Worm (Caenorhabditis elegans) whole organism, L4 larva: ENCODE measurements around the gene zfp-2.

Experiments
- F44E2.7 ChIP-seq: fragments of 200-800 bp; sonication (Bioruptor generic); IDR thresholded peaks from 2 replicates; pipeline ENCODE4 v2.1.2; 2022; ENCODE audit warnings: missing genetic modification characterization, missing compliant biosample characterization
- F49E8.2 ChIP-seq: sonication (generic microtip); optimal IDR thresholded peaks from 2 replicates; lab custom pipeline; 2016; ENCODE audit warnings: missing compliant biosample characterization, mild to moderate bottlenecking, missing genetic modification characterization, borderline replicate concordance
- R02D3.7 ChIP-seq: fragments of 150-350 bp; sonication (generic microtip); optimal IDR thresholded peaks from 3 replicates; lab custom pipeline; 2014; ENCODE audit warnings: missing biosample characterization, missing genetic modification characterization
- T20F7.1 ChIP-seq: fragments of 200-800 bp; sonication (Bioruptor generic); optimal IDR thresholded peaks from 2 replicates; lab custom pipeline; 2018; ENCODE audit warnings: mild to moderate bottlenecking, missing genetic modification characterization, missing compliant biosample characterization
- Y105C5A.15 ChIP-seq: fragments of 200-800 bp; sonication (Bioruptor generic); IDR thresholded peaks from 2 replicates; pipeline ENCODE4 v1.3.6; 2022; ENCODE audit warnings: missing genetic modification characterization, missing compliant biosample characterization
- Y75B8A.6 ChIP-seq: fragments of 200-800 bp; sonication (Bioruptor generic); IDR thresholded peaks from 2 replicates; pipeline ENCODE4 v1.3.6; 2022; ENCODE audit warnings: missing genetic modification reagents, missing genetic modification characterization, missing compliant biosample characterization
- ZK337.2 ChIP-seq: fragments of 200-800 bp; sonication (Bioruptor generic); IDR thresholded peaks from 2 replicates; pipeline ENCODE4 v1.3.6; 2022; ENCODE audit warnings: missing genetic modification reagents, missing genetic modification characterization, missing compliant biosample characterization
- ZK546.5 ChIP-seq, 2 experiments: sonication (generic microtip); optimal IDR thresholded peaks; 2 replicates each; lab custom pipeline; 2017; ENCODE audit warnings: missing biosample characterization in 2 of 2, missing genetic modification characterization in 2 of 2
- aha-1 ChIP-seq: fragments of 150-350 bp; peaks from one replicate; lab custom pipeline; 2014; ENCODE audit warnings: missing biosample characterization, missing genetic modification characterization
- aly-2 ChIP-seq: sonication (generic microtip); optimal IDR thresholded peaks from 2 replicates; lab custom pipeline; 2018; ENCODE audit warnings: missing biosample characterization, missing genetic modification characterization
- ceh-32 ChIP-seq: sonication (generic microtip); optimal IDR thresholded peaks from 2 replicates; lab custom pipeline; 2016; ENCODE audit warnings: mild to moderate bottlenecking, missing genetic modification characterization, missing compliant biosample characterization; ENCODE audit not compliant: poor library complexity
- cey-2 ChIP-seq: sonication (generic microtip); optimal IDR thresholded peaks from 3 replicates; lab custom pipeline; 2017; ENCODE audit warnings: missing genetic modification characterization, mild to moderate bottlenecking, missing compliant biosample characterization, antibody characterized with exemption, borderline replicate concordance; ENCODE audit not compliant: insufficient read depth
- ctbp-1 ChIP-seq: fragments of 200-800 bp; sonication (Bioruptor generic); IDR thresholded peaks from 2 replicates; pipeline ENCODE4 v1.3.6; 2022; ENCODE audit warnings: missing genetic modification reagents, missing genetic modification characterization, missing compliant biosample characterization
- daf-8 ChIP-seq: fragments of 200-800 bp; sonication (Bioruptor generic); IDR thresholded peaks from 2 replicates; pipeline ENCODE4 v1.3.6; 2022; ENCODE audit warnings: missing genetic modification characterization, missing compliant biosample characterization
- dmd-6 ChIP-seq: fragments of 200-800 bp; sonication (Bioruptor generic); IDR thresholded peaks from 2 replicates; pipeline ENCODE4 v1.3.6; 2022; ENCODE audit warnings: missing genetic modification reagents, missing genetic modification characterization, missing compliant biosample characterization
- dmd-8 ChIP-seq: fragments of 200-800 bp; sonication (Bioruptor generic); IDR thresholded peaks from 2 replicates; pipeline ENCODE4 v1.3.6; 2022; ENCODE audit warnings: missing genetic modification characterization, missing compliant biosample characterization
- duxl-1 ChIP-seq: sonication (generic microtip); optimal IDR thresholded peaks from 2 replicates; lab custom pipeline; 2016; ENCODE audit warnings: mild to moderate bottlenecking, missing genetic modification characterization, moderate library complexity, missing compliant biosample characterization; ENCODE audit not compliant: poor library complexity
- hif-1 ChIP-seq, 2 experiments: sonication (generic microtip); optimal IDR thresholded peaks; 2 replicates each; lab custom pipeline; 2016 to 2017; ENCODE audit warnings: missing compliant biosample characterization in 2 of 2, missing genetic modification characterization in 2 of 2, missing genetic modification reagents in 2 of 2, missing genotype in 2 of 2, mild to moderate bottlenecking in 1 of 2
- hlh-11 ChIP-seq: fragments of 200-800 bp; sonication (Bioruptor generic); optimal IDR thresholded peaks from 2 replicates; lab custom pipeline; 2018; ENCODE audit warnings: mild to moderate bottlenecking, missing genetic modification characterization, missing compliant biosample characterization
- hmg-1.1 ChIP-seq: fragments of 200-800 bp; sonication (Bioruptor generic); IDR thresholded peaks from 2 replicates; pipeline ENCODE4 v1.3.6; 2022; ENCODE audit warnings: missing genetic modification reagents, missing genetic modification characterization, missing compliant biosample characterization
- jun-1 ChIP-seq: fragments of 150-350 bp; optimal IDR thresholded peaks from 2 replicates; lab custom pipeline; 2014; ENCODE audit warnings: missing biosample characterization, missing genetic modification reagents, missing genetic modification characterization
- lin-1 ChIP-seq: fragments of 200-800 bp; sonication (Bioruptor generic); IDR thresholded peaks from 2 replicates; pipeline ENCODE4 v1.3.6; 2022; ENCODE audit warnings: missing genetic modification reagents, missing genetic modification characterization, missing compliant biosample characterization
- lin-29 ChIP-seq: fragments of 200-800 bp; sonication (Bioruptor generic); IDR thresholded peaks from 2 replicates; pipeline ENCODE4 v1.3.6; 2022; ENCODE audit warnings: missing genetic modification reagents, missing genetic modification characterization, missing compliant biosample characterization
- lin-38 ChIP-seq: fragments of 200-800 bp; sonication (Bioruptor generic); IDR thresholded peaks from 2 replicates; pipeline ENCODE4 v1.3.6; 2022; ENCODE audit warnings: missing genetic modification reagents, missing genetic modification characterization, missing compliant biosample characterization
- lin-39 ChIP-seq: fragments of 150-350 bp; optimal IDR thresholded peaks from 2 replicates; lab custom pipeline; 2014; ENCODE audit warnings: missing biosample characterization, missing genetic modification reagents, missing genetic modification characterization
- madf-5 ChIP-seq, 2 experiments: fragments of 200-800 bp; sonication (Bioruptor generic); IDR thresholded peaks; 2 replicates each; pipeline ENCODE4 v1.3.6; 2022; ENCODE audit warnings: missing compliant biosample characterization in 2 of 2, missing genetic modification characterization in 2 of 2
- madf-9 ChIP-seq: fragments of 200-800 bp; sonication (Bioruptor generic); conservative IDR thresholded peaks from 2 replicates; pipeline ENCODE4 v1.3.6; 2022; ENCODE audit warnings: missing genetic modification reagents, missing genetic modification characterization, missing compliant biosample characterization
- mdl-1 ChIP-seq, 2 experiments: fragments of 150-350 bp in 1 of 2; sonication (generic microtip) in 1 of 2; optimal IDR thresholded peaks; 2 replicates each; lab custom pipeline; 2014 to 2017; ENCODE audit warnings: missing biosample characterization in 2 of 2, missing genetic modification characterization in 2 of 2
- mdt-29 ChIP-seq: fragments of 200-800 bp; sonication (Bioruptor generic); IDR thresholded peaks from 2 replicates; pipeline ENCODE4 v1.3.6; 2022; ENCODE audit warnings: missing genetic modification reagents, missing genetic modification characterization, missing compliant biosample characterization
- mxl-2 ChIP-seq: fragments of 200-800 bp; sonication (Bioruptor generic); conservative IDR thresholded peaks from 2 replicates; pipeline ENCODE4 v1.3.6; 2022; ENCODE audit warnings: missing genetic modification reagents, missing genetic modification characterization, missing compliant biosample characterization
- mxl-3 ChIP-seq: fragments of 200-800 bp; sonication (Bioruptor generic); optimal IDR thresholded peaks from 2 replicates; lab custom pipeline; 2018; ENCODE audit warnings: mild to moderate bottlenecking, missing genetic modification characterization, missing compliant biosample characterization
- nhr-10 ChIP-seq: fragments of 150-350 bp; optimal IDR thresholded peaks from 2 replicates; lab custom pipeline; 2014; ENCODE audit warnings: missing biosample characterization, missing genetic modification characterization
- nhr-237 ChIP-seq: sonication (generic microtip); optimal IDR thresholded peaks from 2 replicates; lab custom pipeline; 2017; ENCODE audit warnings: missing biosample characterization, missing genetic modification characterization
- nhr-25 ChIP-seq: sonication (generic microtip); optimal IDR thresholded peaks from 2 replicates; lab custom pipeline; 2017; ENCODE audit warnings: missing genetic modification characterization, mild to moderate bottlenecking, missing compliant biosample characterization, antibody characterized with exemption, moderate library complexity, borderline replicate concordance; ENCODE audit not compliant: insufficient read depth
- nhr-28 ChIP-seq: fragments of 150-350 bp; optimal IDR thresholded peaks from 2 replicates; lab custom pipeline; 2014; ENCODE audit warnings: missing biosample characterization, missing genetic modification characterization
- nhr-42 ChIP-seq: fragments of 200-800 bp; sonication (Bioruptor generic); IDR thresholded peaks from 2 replicates; pipeline ENCODE4 v1.3.6; 2022; ENCODE audit warnings: missing genetic modification characterization, missing compliant biosample characterization
- nhr-48 ChIP-seq: sonication (generic microtip); optimal IDR thresholded peaks from 2 replicates; lab custom pipeline; 2016; ENCODE audit warnings: mild to moderate bottlenecking, missing genetic modification characterization, missing compliant biosample characterization
- nhr-6 ChIP-seq: fragments of 150-350 bp; optimal IDR thresholded peaks from 2 replicates; lab custom pipeline; 2014; ENCODE audit warnings: missing biosample characterization, missing genetic modification characterization
- nhr-76 ChIP-seq: fragments of 150-350 bp; optimal IDR thresholded peaks from 2 replicates; lab custom pipeline; 2014; ENCODE audit warnings: missing biosample characterization, missing genetic modification characterization
- nhr-77 ChIP-seq: fragments of 150-350 bp; optimal IDR thresholded peaks from 2 replicates; lab custom pipeline; 2014; ENCODE audit warnings: missing biosample characterization, missing genetic modification characterization
- php-3 ChIP-seq: fragments of 200-800 bp; sonication (Bioruptor generic); IDR thresholded peaks from 2 replicates; pipeline ENCODE4 v1.3.6; 2022; ENCODE audit warnings: missing genetic modification reagents, missing genetic modification characterization, missing compliant biosample characterization
- rbr-2 ChIP-seq: sonication (generic microtip); optimal IDR thresholded peaks from 2 replicates; lab custom pipeline; 2016; ENCODE audit warnings: missing genotype, missing genetic modification characterization, missing compliant biosample characterization
- saeg-2 ChIP-seq: fragments of 200-800 bp; sonication (Bioruptor generic); IDR thresholded peaks from 2 replicates; pipeline ENCODE4 v1.3.6; 2022; ENCODE audit warnings: missing genetic modification reagents, missing genetic modification characterization, missing compliant biosample characterization
- snpc-1.2 ChIP-seq: fragments of 200-800 bp; sonication (Bioruptor generic); IDR thresholded peaks from 2 replicates; pipeline ENCODE4 v1.3.6; 2022; ENCODE audit warnings: missing genetic modification reagents, missing genetic modification characterization, missing compliant biosample characterization
- spr-3 ChIP-seq: fragments of 200-800 bp; sonication (Bioruptor generic); optimal IDR thresholded peaks from 2 replicates; lab custom pipeline; 2018; ENCODE audit warnings: mild to moderate bottlenecking, missing genetic modification characterization, missing compliant biosample characterization
- unc-62 ChIP-seq, 3 experiments: fragments of 150-350 bp in 1 of 3; sonication (generic microtip); optimal IDR thresholded peaks in 2 of 3; peaks in 1 of 3; 1 replicate in 1 of 3; 2 replicates in 2 of 3; lab custom pipeline; 2014 to 2017; ENCODE audit warnings: missing biosample characterization in 3 of 3, missing genetic modification characterization in 3 of 3, missing genetic modification reagents in 3 of 3, missing genotype in 1 of 3
- zip-11 ChIP-seq: fragments of 200-800 bp; sonication (Bioruptor generic); IDR thresholded peaks from 2 replicates; pipeline ENCODE4 v1.3.6; 2022; ENCODE audit warnings: missing genetic modification characterization, missing compliant biosample characterization

The zfp-2 gene

DNA sequence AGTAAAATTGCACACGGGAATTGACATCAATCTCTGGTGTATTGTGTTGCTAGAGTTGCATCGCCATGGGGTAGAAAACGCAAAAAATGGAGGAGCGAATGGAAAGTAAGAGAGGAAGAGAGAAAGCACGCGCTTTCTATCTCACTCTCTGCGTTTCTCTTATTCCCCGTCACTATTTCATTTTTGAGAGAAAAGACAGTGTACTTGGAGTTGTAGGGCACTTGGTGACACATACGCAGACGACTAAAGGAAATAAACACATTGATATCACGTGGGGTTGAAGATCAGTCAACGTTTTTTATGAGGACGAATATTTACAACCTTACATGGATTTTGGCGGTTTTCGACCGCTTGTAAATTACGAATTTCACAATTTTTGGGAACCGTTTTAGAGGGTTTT lies 46.0 kb downstream of the zfp-2 start (continued):
- TF ChIP-seq Y75B8A.6 (GFP tag; lab: Robert Waterston, UW): 0 out of 2 replicates have a peak, but pooled peaks have one; percentile 16
- TF ChIP-seq dmd-6 (GFP tag; lab: Robert Waterston, UW): peak; percentile 100
- no peak for TF ChIP-seq F44E2.7 (GFP tag; lab: Robert Waterston, UW)
- no peak for TF ChIP-seq dmd-8
- peak; percentile 61; the same call in 1 of the 2 replicates for TF ChIP-seq mdt-29 (GFP tag; lab: Robert Waterston, UW)
- TF ChIP-seq unc-62 (GFP tag; optimal IDR thresholded peaks at IDR 0.05 in 1 of 2; lab: Kevin White, UChicago): peak in 1 of 2 experiments; percentile 100
- no peak for TF ChIP-seq unc-62 (tag; optimal IDR thresholded peaks at IDR 0.05; lab: Kevin White, UChicago)
- peak; percentile 78 for TF ChIP-seq jun-1 (tag; lab: Kevin White, UChicago)
- TF ChIP-seq snpc-1.2 (GFP tag; lab: Robert Waterston, UW): no peak
- TF ChIP-seq zip-11 (GFP tag; lab: Robert Waterston, UW): no peak
- TF ChIP-seq lin-29 (GFP tag; lab: Robert Waterston, UW): peak; percentile 64; the same call in 1 of the 2 replicates
- TF ChIP-seq cey-2 (tag; lab: Kevin White, UChicago): peak; percentile 79
- no peak for TF ChIP-seq ZK337.2 (GFP tag; lab: Robert Waterston, UW)
- TF ChIP-seq T20F7.1 (GFP tag; lab: Kevin White, UChicago): peak; percentile 85
- TF ChIP-seq duxl-1 (tag; lab: Kevin White, UChicago): peak; percentile 53

DNA sequence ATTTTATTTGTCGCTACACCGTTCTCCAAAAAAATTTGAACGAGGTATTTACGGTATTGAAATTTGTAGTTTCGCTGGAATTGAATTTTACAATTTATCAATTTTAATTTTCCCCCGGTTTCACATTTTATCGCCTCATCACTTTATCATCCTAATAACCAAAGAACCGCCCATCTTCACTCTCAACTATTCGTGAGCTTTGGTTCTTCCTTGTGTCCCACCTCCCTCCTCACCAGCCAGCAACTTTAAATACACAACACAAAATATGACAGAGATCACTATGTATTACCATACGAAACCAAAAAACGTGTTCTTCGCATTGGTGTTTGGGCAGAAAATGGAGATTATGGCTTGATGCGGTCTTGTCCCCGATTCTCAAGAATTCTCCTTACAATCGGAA lies 46.6 kb downstream of the zfp-2 start:
- TF ChIP-seq dmd-6 (GFP tag; lab: Robert Waterston, UW) (peak; percentile 72), ctbp-1 (GFP tag; lab: Robert Waterston, UW) (no peak), zip-11 (GFP tag; lab: Robert Waterston, UW) (no peak), lin-38 (no peak), aly-2 (tag; lab: Kevin White, UChicago) (no peak), ceh-32 (tag; lab: Kevin White, UChicago) (no peak), unc-62 (GFP tag; optimal IDR thresholded peaks at IDR 0.05 in 1 of 2; lab: Kevin White, UChicago) (peak in 1 of 2 experiments; percentile 69), unc-62 (tag; optimal IDR thresholded peaks at IDR 0.05; lab: Kevin White, UChicago) (no peak), nhr-28 (tag; lab: Kevin White, UChicago) (peak; percentile 82), saeg-2 (GFP tag; lab: Robert Waterston, UW) (no peak), ZK546.5 (tag; optimal IDR thresholded peaks at IDR 0.05; lab: Kevin White, UChicago) (no peak), nhr-10 (tag; lab: Kevin White, UChicago) (no peak), nhr-76 (tag; lab: Kevin White, UChicago) (no peak), R02D3.7 (no peak), dmd-8 (no peak), lin-39 (no peak), ZK337.2 (GFP tag; lab: Robert Waterston, UW) (no peak), php-3 (GFP tag; lab: Robert Waterston, UW) (no peak), mxl-2 (GFP tag; lab: Robert Waterston, UW) (no peak), hlh-11 (peak; percentile 47), nhr-77 (tag; lab: Kevin White, UChicago) (no peak), mxl-3 (GFP tag; lab: Kevin White, UChicago) (peak; percentile 34), nhr-48 (tag; lab: Kevin White, UChicago) (no peak), hif-1 (tag; optimal IDR thresholded peaks at IDR 0.05; lab: Kevin White, UChicago) (peak in 1 of 2 experiments; percentile 15), spr-3 (GFP tag; lab: Kevin White, UChicago) (no peak), Y105C5A.15 (GFP tag; lab: Robert Waterston, UW) (no peak), aha-1 (tag; lab: Kevin White, UChicago) (peak; percentile 58), hmg-1.1 (GFP tag; lab: Robert Waterston, UW) (no peak), nhr-42 (GFP tag; lab: Robert Waterston, UW) (no peak), jun-1 (tag; lab: Kevin White, UChicago) (no peak), snpc-1.2 (GFP tag; lab: Robert Waterston, UW) (no peak), nhr-25 (no peak), daf-8 (GFP tag; lab: Robert Waterston, UW) (no peak), lin-1 (peak; percentile 31; the same call in 1 of the 2 replicates), mdl-1 (tag; optimal IDR thresholded peaks at IDR 0.05; lab: Kevin White, UChicago) (peak in 1 of 2 experiments; percentile 41), F49E8.2 (tag; lab: Kevin White, UChicago) (no peak), nhr-6 (tag; lab: Kevin White, UChicago) (no peak), madf-5 (GFP tag; IDR thresholded peaks at IDR 0.05; lab: Robert Waterston, UW) (no peak), rbr-2 (tag; lab: Kevin White, UChicago) (no peak), nhr-237 (tag; lab: Kevin White, UChicago) (no peak), madf-9 (GFP tag; lab: Robert Waterston, UW) (no peak)
